Fruit fly (Drosophila melanogaster): ENCODE data around the gene Nha1.
A peak's percentile ranks its signal among the peaks of the same experiment; 100 is the strongest.

Nha1 gene

dm6 chr2L:6819230-6820049, 50.7 kb downstream of the Nha1 start (continued):
- TF ChIP-seq CG14441 (GFP tag; IDR thresholded peaks at IDR 0.05) (no peak), CG8388 (GFP tag; optimal IDR thresholded peaks at IDR 0.05) (no peak), Bgb (GFP tag; IDR thresholded peaks at IDR 0.05; ENCODE audit: partially characterized antibody) (no peak), ewg (GFP tag; optimal IDR thresholded peaks at IDR 0.05) (peak; percentile 6), CG18764 (GFP tag; optimal IDR thresholded peaks at IDR 0.05) (no peak), CG14014 (GFP tag; IDR thresholded peaks at IDR 0.05) (no peak), bsh (GFP tag; optimal IDR thresholded peaks at IDR 0.05) (peak in 1 of 2 experiments; percentile 55), CG4404 (GFP tag; IDR thresholded peaks at IDR 0.05) (0 out of 2 replicates have a peak, but pooled peaks have one; percentile 15), Myb (GFP tag; optimal IDR thresholded peaks at IDR 0.05) (no peak), fd3F (GFP tag; optimal IDR thresholded peaks at IDR 0.05) (peak; percentile 3), CG12104 (GFP tag; optimal IDR thresholded peaks at IDR 0.05) (peak; percentile 17), tgo (GFP tag; IDR thresholded peaks at IDR 0.05) (0 out of 3 replicates have a peak, but pooled peaks have one; percentile 15), zfh2 (GFP tag; optimal IDR thresholded peaks at IDR 0.05) (no peak), CG9932 (GFP tag; IDR thresholded peaks at IDR 0.05) (0 out of 2 replicates have a peak, but pooled peaks have one; percentile 23), dysf (GFP tag; IDR thresholded peaks at IDR 0.05) (peak; percentile 62; the same call in 2 of the 3 replicates), CG9215 (GFP tag; IDR thresholded peaks at IDR 0.05) (peak; percentile 50), CG4282 (GFP tag; optimal IDR thresholded peaks at IDR 0.05) (no peak), aop (GFP tag; IDR thresholded peaks at IDR 0.05) (no peak), CG11695 (GFP tag; IDR thresholded peaks at IDR 0.05) (no peak), CG12071 (GFP tag; optimal IDR thresholded peaks at IDR 0.05) (peak; percentile 20), CG11560 (tag; IDR thresholded peaks at IDR 0.05) (no peak), CG8944 (GFP tag; optimal IDR thresholded peaks at IDR 0.05) (no peak), CG42726 (GFP tag; IDR thresholded peaks at IDR 0.05; ENCODE audit: partially characterized antibody) (no peak), NC2α (GFP tag; optimal IDR thresholded peaks at IDR 0.05) (no peak), tap (tag; optimal IDR thresholded peaks at IDR 0.05) (peak; percentile 9), CG17912 (GFP tag; optimal IDR thresholded peaks at IDR 0.05) (no peak), CG33557 (GFP tag; optimal IDR thresholded peaks at IDR 0.05) (no peak), lab (GFP tag; optimal IDR thresholded peaks at IDR 0.05) (peak; percentile 5), cad (GFP tag; optimal IDR thresholded peaks at IDR 0.05) (no peak), CG34224 (GFP tag; IDR thresholded peaks at IDR 0.05; ENCODE audit: partially characterized antibody) (no peak), vnd (GFP tag; IDR thresholded peaks at IDR 0.05; ENCODE audit: partially characterized antibody) (no peak), CG17802 (tag; optimal IDR thresholded peaks at IDR 0.05) (no peak), Dref (GFP tag; IDR thresholded peaks at IDR 0.05) (no peak), klu (GFP tag; IDR thresholded peaks at IDR 0.05) (no peak), ftz-f1 (GFP tag; optimal IDR thresholded peaks at IDR 0.05) (no peak), Camta (GFP tag; optimal IDR thresholded peaks at IDR 0.05) (no peak), scrt (GFP tag; optimal IDR thresholded peaks at IDR 0.05) (peak; percentile 3), Lpt (GFP tag; optimal IDR thresholded peaks at IDR 0.05) (no peak), CG8359 (GFP tag; optimal IDR thresholded peaks at IDR 0.05; ENCODE audit: borderline replicate concordance) (no peak), Dp (GFP tag; optimal IDR thresholded peaks at IDR 0.05) (no peak), Awh (GFP tag; IDR thresholded peaks at IDR 0.05) (no peak), grn (GFP tag; optimal IDR thresholded peaks at IDR 0.05) (peak; percentile 26), HLHmδ (GFP tag; optimal IDR thresholded peaks at IDR 0.05) (no peak), sqz (GFP tag; optimal IDR thresholded peaks at IDR 0.05) (no peak), CG18011 (GFP tag; optimal IDR thresholded peaks at IDR 0.05) (no peak), exex (tag; optimal IDR thresholded peaks at IDR 0.05) (peak; percentile 88), gsb (GFP tag; IDR thresholded peaks at IDR 0.05) (no peak), Adf1 (GFP tag; IDR thresholded peaks at IDR 0.05) (no peak), CG10654 (GFP tag; optimal IDR thresholded peaks at IDR 0.05) (no peak)
